Worm (Caenorhabditis elegans) whole organism, L1 larva: ENCODE data around the gene srab-14.

Experiments
- ceh-82 ChIP-seq, 3 experiments: fragments of 150-350 bp in 1 of 3; sonication (generic microtip) in 2 of 3; optimal IDR thresholded peaks; 2 replicates each; lab custom pipeline; 2014 to 2017; ENCODE audit warnings: missing biosample characterization in 3 of 3, missing genetic modification characterization in 3 of 3
- fos-1 ChIP-seq: fragments of 150-350 bp; optimal IDR thresholded peaks from 2 replicates; lab custom pipeline; 2014; ENCODE audit warnings: missing biosample characterization, missing genetic modification characterization
- hpl-2 ChIP-seq: fragments of 150-350 bp; optimal IDR thresholded peaks from 2 replicates; lab custom pipeline; 2014; ENCODE audit warnings: missing biosample characterization, missing genetic modification reagents, missing genetic modification characterization
- nhr-28 ChIP-seq: fragments of 150-350 bp; optimal IDR thresholded peaks from 2 replicates; lab custom pipeline; 2014; ENCODE audit warnings: missing biosample characterization, missing genetic modification characterization
- skn-1 ChIP-seq: fragments of 150-350 bp; optimal IDR thresholded peaks from 2 replicates; lab custom pipeline; 2014; ENCODE audit warnings: missing biosample characterization, missing genetic modification characterization
- ztf-11 ChIP-seq, 2 experiments: sonication (generic microtip); optimal IDR thresholded peaks; 2 replicates each; lab custom pipeline; 2016 to 2017; ENCODE audit warnings: missing genetic modification characterization in 2 of 2, missing biosample characterization in 1 of 2, missing compliant biosample characterization in 1 of 2
- ztf-4 ChIP-seq: fragments of 150-350 bp; optimal IDR thresholded peaks from 2 replicates; lab custom pipeline; 2014; ENCODE audit warnings: missing biosample characterization, missing genetic modification characterization

DNA sequence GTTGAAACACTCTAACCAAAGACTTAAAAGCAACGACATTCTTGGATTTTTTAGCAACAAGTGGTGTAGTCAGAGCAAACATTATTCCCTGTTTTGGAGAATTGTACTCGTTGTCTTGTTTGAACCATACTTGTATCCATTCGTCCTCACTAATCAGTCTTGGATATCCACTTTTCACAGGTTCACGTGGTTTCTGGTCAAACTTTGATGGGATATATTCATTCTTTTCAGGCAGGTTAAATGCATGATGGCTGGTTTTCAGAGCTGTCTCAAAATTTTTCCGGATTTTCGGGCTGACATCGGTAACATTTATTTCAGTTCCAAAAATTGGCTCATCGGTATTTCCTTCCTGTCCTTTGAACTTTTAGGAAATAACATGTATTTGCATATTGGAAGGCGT lies 22.1 kb upstream of the srab-14 start:
- no peak for TF ChIP-seq fos-1
- no peak for TF ChIP-seq ceh-82 (tag; optimal IDR thresholded peaks at IDR 0.05; lab: Kevin White, UChicago)
- no peak for TF ChIP-seq ztf-4 (tag; lab: Kevin White, UChicago)
- no peak for TF ChIP-seq hpl-2 (GFP tag; lab: Kevin White, UChicago)
- no peak for TF ChIP-seq skn-1 (tag; lab: Kevin White, UChicago)
- TF ChIP-seq ztf-11 (tag; optimal IDR thresholded peaks at IDR 0.05; lab: Kevin White, UChicago), result no peak
- no peak for TF ChIP-seq nhr-28
